Fruit fly (Drosophila melanogaster): ENCODE results near the gene Mi-2.
A peak's percentile ranks its signal among the peaks of the same experiment; 100 is the strongest.

The Mi-2 gene

DNA sequence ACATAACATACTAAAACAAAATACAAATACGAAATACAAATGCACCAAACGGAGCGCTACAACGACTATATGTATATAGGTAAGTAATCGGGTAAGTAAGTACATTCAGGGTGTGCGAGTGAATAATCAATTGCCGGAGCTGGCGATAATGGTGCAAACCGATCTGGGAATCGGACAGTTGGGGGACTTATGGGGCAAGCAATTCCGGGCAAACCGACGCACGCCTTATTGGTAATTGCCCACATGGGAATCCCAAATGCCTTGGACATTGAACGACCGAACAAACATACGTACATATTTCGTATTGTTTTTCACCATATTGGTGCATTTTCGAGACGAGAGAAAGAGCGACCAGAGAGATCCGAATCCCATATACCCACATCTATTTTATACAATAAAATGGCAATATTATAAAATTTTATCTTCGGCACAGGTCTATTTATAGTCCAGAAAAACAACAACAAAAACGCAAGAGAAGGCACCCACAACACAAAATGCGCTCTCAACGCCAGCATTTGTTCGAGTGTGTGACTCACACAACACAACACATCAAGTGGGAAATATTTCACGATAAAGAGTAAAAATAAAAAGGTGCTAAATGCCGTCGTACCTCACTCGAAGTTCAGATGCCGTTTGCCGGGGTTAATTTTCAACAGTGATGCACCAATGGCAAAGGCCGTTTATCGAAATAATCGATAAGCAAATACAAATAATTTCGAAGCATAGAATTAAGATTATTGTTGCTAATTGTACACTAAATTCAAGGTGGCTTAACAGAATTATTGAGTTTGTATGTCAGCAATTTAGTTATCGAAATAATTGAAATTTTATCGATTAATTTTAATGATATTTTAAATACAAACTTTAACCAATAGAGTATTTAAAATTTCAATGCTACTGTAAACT lies 9.6 kb downstream of the Mi-2 start (continued):
- TF ChIP-seq tll (GFP tag; optimal IDR thresholded peaks at IDR 0.05) = no peak
- no peak for TF ChIP-seq pb (GFP tag; optimal IDR thresholded peaks at IDR 0.05)
- TF ChIP-seq stwl (tag; optimal IDR thresholded peaks at IDR 0.05) = peak; percentile 61
- peak; percentile 58; the same call in 1 of the 2 replicates for TF ChIP-seq CG4360 (GFP tag; IDR thresholded peaks at IDR 0.05)
- TF ChIP-seq Fer1 (GFP tag; optimal IDR thresholded peaks at IDR 0.05) = no peak

DNA sequence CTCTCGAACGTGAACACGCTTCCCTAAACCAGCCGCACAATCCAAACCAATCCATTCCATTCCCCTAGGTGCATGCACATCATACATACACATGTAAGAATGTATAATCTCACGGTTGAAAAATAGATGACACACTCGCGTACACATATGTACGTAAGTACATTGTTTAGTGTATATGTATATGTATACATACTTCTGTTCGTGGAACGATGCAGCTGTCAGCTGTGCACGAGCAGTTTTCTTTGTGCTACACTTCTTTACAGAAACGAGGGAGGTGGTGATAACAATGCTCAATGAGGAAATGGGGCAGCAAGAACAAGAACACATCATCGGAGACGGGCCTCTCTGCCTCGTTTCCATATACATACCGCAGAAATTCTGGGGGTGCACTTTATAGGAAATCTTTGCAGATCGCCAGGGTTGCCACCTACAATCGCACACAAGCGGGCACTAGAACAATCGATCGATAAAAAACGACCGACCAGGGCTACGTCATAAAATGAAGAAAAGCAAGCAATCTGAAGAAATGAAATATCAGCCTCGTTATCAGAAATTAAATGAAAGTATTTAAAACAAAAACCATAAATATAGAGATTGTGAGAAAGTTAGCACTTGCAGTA lies 10.6 kb downstream of the Mi-2 start:
- 0 out of 3 replicates have a peak, but pooled peaks have one; percentile 7 for TF ChIP-seq row (GFP tag; IDR thresholded peaks at IDR 0.05)
- TF ChIP-seq CG12769 (tag; optimal IDR thresholded peaks at IDR 0.05) = peak; percentile 44
- no peak for TF ChIP-seq CG4328 (GFP tag; optimal IDR thresholded peaks at IDR 0.05)
- TF ChIP-seq CG11398 (GFP tag; optimal IDR thresholded peaks at IDR 0.05) = no peak
- TF ChIP-seq trem (tag; optimal IDR thresholded peaks at IDR 0.05) = peak; percentile 54
- TF ChIP-seq Deaf1 (tag; optimal IDR thresholded peaks at IDR 0.05) = peak; percentile 57
- TF ChIP-seq CG8281 (tag; optimal IDR thresholded peaks at IDR 0.05) = no peak
- no peak for TF ChIP-seq danr (GFP tag; IDR thresholded peaks at IDR 0.05)
- TF ChIP-seq CG6854 (GFP tag; optimal IDR thresholded peaks at IDR 0.05) = no peak
- no peak for TF ChIP-seq Usf (GFP tag; optimal IDR thresholded peaks at IDR 0.05)
- no peak for TF ChIP-seq Rfx (GFP tag; IDR thresholded peaks at IDR 0.05)
- no peak for TF ChIP-seq CG10147 (GFP tag; optimal IDR thresholded peaks at IDR 0.05)
- TF ChIP-seq Aef1 (GFP tag; IDR thresholded peaks at IDR 0.05) = no peak
- peak; percentile 0 for TF ChIP-seq nom (GFP tag; optimal IDR thresholded peaks at IDR 0.05)
- TF ChIP-seq CG10565 (GFP tag; optimal IDR thresholded peaks at IDR 0.05) = no peak
- TF ChIP-seq BEAF-32 (GFP tag; optimal IDR thresholded peaks at IDR 0.05) = peak; percentile 4
- TF ChIP-seq CG4707 (GFP tag; optimal IDR thresholded peaks at IDR 0.05) = no peak
- TF ChIP-seq CG32767 (GFP tag; IDR thresholded peaks at IDR 0.05) = peak; percentile 81; the same call in 1 of the 2 replicates
- TF ChIP-seq nau (GFP tag; optimal IDR thresholded peaks at IDR 0.05) = peak; percentile 40
- TF ChIP-seq lbe (GFP tag; optimal IDR thresholded peaks at IDR 0.05) = no peak
- TF ChIP-seq CG7987 (GFP tag; optimal IDR thresholded peaks at IDR 0.05) = peak; percentile 55
- TF ChIP-seq crc (GFP tag; optimal IDR thresholded peaks at IDR 0.05) = no peak
- TF ChIP-seq al (GFP tag; IDR thresholded peaks at IDR 0.05) = no peak
- no peak for TF ChIP-seq sima (GFP tag; optimal IDR thresholded peaks at IDR 0.05)
- no peak for TF ChIP-seq Sin3A (optimal IDR thresholded peaks at IDR 0.05)
- TF ChIP-seq CG11456 (GFP tag; IDR thresholded peaks at IDR 0.05) = no peak
- peak; percentile 89 for TF ChIP-seq twi (tag; optimal IDR thresholded peaks at IDR 0.05)
- TF ChIP-seq sd (tag; optimal IDR thresholded peaks at IDR 0.05) = peak; percentile 68
- peak; percentile 10 for TF ChIP-seq CG1603 (tag; optimal IDR thresholded peaks at IDR 0.05)
- peak; percentile 30; the same call in 1 of the 2 replicates for TF ChIP-seq Scr (GFP tag; IDR thresholded peaks at IDR 0.05; ENCODE audit: partially characterized antibody)
- TF ChIP-seq CG9215 (GFP tag; IDR thresholded peaks at IDR 0.05) = no peak
- no peak for TF ChIP-seq CG8089 (GFP tag; optimal IDR thresholded peaks at IDR 0.05)
- TF ChIP-seq Xrp1 (GFP tag; IDR thresholded peaks at IDR 0.05) = peak; percentile 32; the same call in 1 of the 2 replicates
- peak; percentile 47 for TF ChIP-seq Sry-δ (GFP tag; optimal IDR thresholded peaks at IDR 0.05)
- peak; percentile 91 for TF ChIP-seq sens (GFP tag)
- peak; percentile 42 for TF ChIP-seq CG7928 (GFP tag; optimal IDR thresholded peaks at IDR 0.05)
- TF ChIP-seq gem (tag; optimal IDR thresholded peaks at IDR 0.05) = peak; percentile 13
- no peak for TF ChIP-seq CG17829 (tag; optimal IDR thresholded peaks at IDR 0.05)
- peak; percentile 90 for TF ChIP-seq CG15479 (GFP tag; optimal IDR thresholded peaks at IDR 0.05)
- TF ChIP-seq CG31441 (GFP tag; IDR thresholded peaks at IDR 0.05) = no peak
- TF ChIP-seq CG17328 (GFP tag; IDR thresholded peaks at IDR 0.05) = 0 out of 2 replicates have a peak, but pooled peaks have one; percentile 23

Data from whole organism, embryonic.